Worm (Caenorhabditis elegans) whole organism, L2 larva: ENCODE data around the gene C35A5.10.

Source experiments
- C34F6.9 ChIP-seq: fragments of 150-350 bp; optimal IDR thresholded peaks from 2 replicates; lab custom pipeline; 2014; ENCODE audit warnings: missing biosample characterization, missing genetic modification characterization
- F13H6.1 ChIP-seq: sonication (generic microtip); optimal IDR thresholded peaks from 2 replicates; lab custom pipeline; 2016; ENCODE audit warnings: missing genetic modification characterization, missing compliant biosample characterization
- ZK546.5 ChIP-seq: sonication (generic microtip); optimal IDR thresholded peaks from 2 replicates; lab custom pipeline; 2017; ENCODE audit warnings: missing biosample characterization, missing genetic modification characterization
- ceh-16 ChIP-seq: fragments of 150-350 bp; optimal IDR thresholded peaks from 2 replicates; lab custom pipeline; 2014; ENCODE audit warnings: missing biosample characterization, missing genetic modification characterization
- ceh-82 ChIP-seq: fragments of 150-350 bp; optimal IDR thresholded peaks from 2 replicates; lab custom pipeline; 2014; ENCODE audit warnings: missing biosample characterization, missing genetic modification characterization
- dmd-4 ChIP-seq: sonication (generic microtip); optimal IDR thresholded peaks from 2 replicates; lab custom pipeline; 2017; ENCODE audit warnings: missing biosample characterization, missing genetic modification characterization
- elt-1 ChIP-seq: fragments of 150-350 bp; optimal IDR thresholded peaks from 2 replicates; lab custom pipeline; 2014; ENCODE audit warnings: missing biosample characterization, missing genetic modification characterization
- elt-3 ChIP-seq: sonication (generic microtip); optimal IDR thresholded peaks from 2 replicates; lab custom pipeline; 2017; ENCODE audit warnings: missing biosample characterization, missing genetic modification characterization
- fos-1 ChIP-seq: fragments of 150-350 bp; optimal IDR thresholded peaks from 2 replicates; lab custom pipeline; 2014; ENCODE audit warnings: missing biosample characterization, missing genetic modification characterization
- gmeb-1 ChIP-seq: fragments of 150-350 bp; optimal IDR thresholded peaks from 2 replicates; lab custom pipeline; 2014; ENCODE audit warnings: missing biosample characterization, missing genetic modification characterization
- lin-11 ChIP-seq: fragments of 150-350 bp; sonication (generic microtip); optimal IDR thresholded peaks from 2 replicates; lab custom pipeline; 2014; ENCODE audit warnings: missing biosample characterization, missing genetic modification characterization, inconsistent platforms, mixed read lengths
- lin-39 ChIP-seq: fragments of 150-350 bp; optimal IDR thresholded peaks from 2 replicates; lab custom pipeline; 2014; ENCODE audit warnings: missing biosample characterization, missing genetic modification reagents, missing genetic modification characterization
- lsy-2 ChIP-seq, 2 experiments: fragments of 150-350 bp in 1 of 2; sonication (generic microtip) in 1 of 2; optimal IDR thresholded peaks; 2 replicates each; lab custom pipeline; 2014 to 2017; ENCODE audit warnings: missing biosample characterization in 2 of 2, missing genetic modification characterization in 2 of 2
- mab-5 ChIP-seq: fragments of 150-350 bp; optimal IDR thresholded peaks from 2 replicates; lab custom pipeline; 2014; ENCODE audit warnings: missing biosample characterization, missing genetic modification characterization
- mdl-1 ChIP-seq, 2 experiments: fragments of 150-350 bp in 1 of 2; sonication (generic microtip) in 1 of 2; optimal IDR thresholded peaks; 2 replicates each; lab custom pipeline; 2017; ENCODE audit warnings: missing biosample characterization in 2 of 2, missing genetic modification characterization in 2 of 2
- nhr-10 ChIP-seq: sonication (generic microtip); optimal IDR thresholded peaks from 2 replicates; lab custom pipeline; 2017; ENCODE audit warnings: missing biosample characterization, missing genetic modification characterization
- nhr-11 ChIP-seq: fragments of 150-350 bp; optimal IDR thresholded peaks from 2 replicates; lab custom pipeline; 2014; ENCODE audit warnings: missing biosample characterization, missing genetic modification characterization
- nhr-129 ChIP-seq: fragments of 150-350 bp; optimal IDR thresholded peaks from 2 replicates; lab custom pipeline; 2014; ENCODE audit warnings: missing biosample characterization, missing genetic modification characterization
- nhr-21 ChIP-seq: fragments of 150-350 bp; optimal IDR thresholded peaks from 2 replicates; lab custom pipeline; 2014; ENCODE audit warnings: missing biosample characterization, missing genetic modification characterization
- nhr-23 ChIP-seq: fragments of 150-350 bp; optimal IDR thresholded peaks from 2 replicates; lab custom pipeline; 2014; ENCODE audit warnings: missing biosample characterization, missing genetic modification reagents, missing genetic modification characterization
- nhr-237 ChIP-seq: fragments of 150-350 bp; optimal IDR thresholded peaks from 2 replicates; lab custom pipeline; 2014; ENCODE audit warnings: missing biosample characterization, missing genetic modification characterization
- nhr-25 ChIP-seq: fragments of 150-350 bp; sonication (generic microtip); optimal IDR thresholded peaks from 3 replicates; lab custom pipeline; 2014; ENCODE audit warnings: missing biosample characterization, missing genetic modification characterization
- nhr-6 ChIP-seq: fragments of 150-350 bp; optimal IDR thresholded peaks from 2 replicates; lab custom pipeline; 2014; ENCODE audit warnings: missing biosample characterization, missing genetic modification characterization
- nhr-77 ChIP-seq: fragments of 150-350 bp; optimal IDR thresholded peaks from 2 replicates; lab custom pipeline; 2014; ENCODE audit warnings: missing biosample characterization, missing genetic modification characterization
- peb-1 ChIP-seq: fragments of 150-350 bp; optimal IDR thresholded peaks from 2 replicates; lab custom pipeline; 2014; ENCODE audit warnings: missing biosample characterization, missing genetic modification characterization
- skn-1 ChIP-seq: sonication (generic microtip); optimal IDR thresholded peaks from 2 replicates; lab custom pipeline; 2017; ENCODE audit warnings: missing biosample characterization, missing genetic modification characterization
- sma-3 ChIP-seq: sonication (generic microtip); optimal IDR thresholded peaks from 2 replicates; lab custom pipeline; 2016; ENCODE audit warnings: missing genetic modification reagents, missing genetic modification characterization, missing compliant biosample characterization
- sma-9 ChIP-seq, 2 experiments: fragments of 150-350 bp in 1 of 2; sonication (generic microtip) in 1 of 2; optimal IDR thresholded peaks; 2 replicates each; lab custom pipeline; 2014 to 2016; ENCODE audit warnings: missing genetic modification characterization in 2 of 2, mild to moderate bottlenecking in 1 of 2, missing biosample characterization in 1 of 2, missing compliant biosample characterization in 1 of 2, missing genetic modification reagents in 1 of 2, moderate library complexity in 1 of 2
- snpc-4 ChIP-seq: fragments of 150-350 bp; optimal IDR thresholded peaks from 2 replicates; lab custom pipeline; 2014; ENCODE audit warnings: missing biosample characterization, missing genetic modification characterization
- unc-39 ChIP-seq: fragments of 150-350 bp; optimal IDR thresholded peaks from 2 replicates; lab custom pipeline; 2014; ENCODE audit warnings: missing biosample characterization, missing genetic modification characterization
- unc-55 ChIP-seq: fragments of 150-350 bp; sonication (generic microtip); optimal IDR thresholded peaks from 3 replicates; lab custom pipeline; 2014; ENCODE audit warnings: missing biosample characterization, missing genetic modification reagents, missing genetic modification characterization
- unc-62 ChIP-seq: fragments of 150-350 bp; optimal IDR thresholded peaks from 2 replicates; lab custom pipeline; 2014; ENCODE audit warnings: missing biosample characterization, missing genetic modification reagents, missing genetic modification characterization
- ztf-1 ChIP-seq: fragments of 200-800 bp; sonication (Bioruptor generic); conservative IDR thresholded peaks from 2 replicates; pipeline ENCODE4 v1.3.6; 2022; ENCODE audit warnings: missing genetic modification characterization, missing compliant biosample characterization
- ztf-11 ChIP-seq: sonication (generic microtip); optimal IDR thresholded peaks from 2 replicates; lab custom pipeline; 2017; ENCODE audit warnings: missing biosample characterization, missing genetic modification characterization

Gene C35A5.10

ce11 chrV:10503893-10504292 is at the start of gene C35A5.10:
TSS of gene C35A5.10 (plus strand) at chrV:10504193.
- TF ChIP-seq ZK546.5 (no peak), lsy-2 (tag; optimal IDR thresholded peaks at IDR 0.05; lab: Kevin White, UChicago) (no peak), unc-62 (GFP tag; lab: Kevin White, UChicago) (no peak), nhr-77 (no peak), snpc-4 (tag; lab: Kevin White, UChicago) (no peak), F13H6.1 (no peak), unc-39 (no peak), dmd-4 (tag; lab: Kevin White, UChicago) (no peak), nhr-237 (tag; lab: Kevin White, UChicago) (no peak), nhr-11 (tag; lab: Kevin White, UChicago) (no peak), nhr-23 (tag; lab: Kevin White, UChicago) (no peak), mab-5 (tag; lab: Kevin White, UChicago) (no peak), C34F6.9 (tag; lab: Kevin White, UChicago) (no peak), nhr-10 (tag; lab: Kevin White, UChicago) (no peak), gmeb-1 (tag; lab: Kevin White, UChicago) (no peak), lin-11 (tag; lab: Kevin White, UChicago) (no peak), sma-3 (no peak), elt-3 (tag; lab: Kevin White, UChicago) (no peak)
- TF ChIP-seq, all 48 proteins: peak for 0

- no peak for TF ChIP-seq nhr-10 (tag; lab: Kevin White, UChicago)
- no peak for TF ChIP-seq peb-1 (tag; lab: Kevin White, UChicago)
- TF ChIP-seq nhr-129 (tag; lab: Kevin White, UChicago): no peak
Measured at ce11 chrV:10457247-10457646, 46.7 kb upstream of the C35A5.10 start, which contains the start of gene F22E12.1. TSS of gene F22E12.1 (minus strand) at chrV:10457347.

DNA sequence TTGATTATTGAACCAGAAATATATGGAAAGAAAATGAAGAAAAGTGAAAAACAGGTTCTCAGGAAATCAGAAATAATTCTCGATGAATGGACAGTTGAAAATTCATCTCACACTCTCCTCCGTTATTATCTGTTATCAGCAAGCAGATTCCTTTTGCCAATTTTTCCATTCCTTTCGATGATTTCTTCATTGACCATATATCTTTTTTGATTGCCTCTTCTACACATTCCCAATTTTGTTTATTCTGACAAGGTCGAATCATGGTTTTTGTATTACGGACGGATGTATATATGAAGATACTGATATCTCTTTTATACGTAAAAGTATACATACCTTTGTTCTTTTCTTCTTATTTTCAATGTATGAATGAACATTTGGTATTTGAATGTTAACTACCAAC is 43.3 kb upstream of the C35A5.10 start:
- TF ChIP-seq sma-3 (peak; percentile 10), nhr-6 (no peak), lin-39 (tag; lab: Kevin White, UChicago) (no peak), sma-9 (GFP tag; optimal IDR thresholded peaks at IDR 0.05; lab: Kevin White, UChicago) (peak; percentile 17), sma-9 (tag; optimal IDR thresholded peaks at IDR 0.05; lab: Kevin White, UChicago) (no peak), skn-1 (no peak), fos-1 (tag; lab: Kevin White, UChicago) (peak; percentile 2), nhr-21 (peak; percentile 25)
- TF ChIP-seq, all 48 proteins: peak for 4

DNA sequence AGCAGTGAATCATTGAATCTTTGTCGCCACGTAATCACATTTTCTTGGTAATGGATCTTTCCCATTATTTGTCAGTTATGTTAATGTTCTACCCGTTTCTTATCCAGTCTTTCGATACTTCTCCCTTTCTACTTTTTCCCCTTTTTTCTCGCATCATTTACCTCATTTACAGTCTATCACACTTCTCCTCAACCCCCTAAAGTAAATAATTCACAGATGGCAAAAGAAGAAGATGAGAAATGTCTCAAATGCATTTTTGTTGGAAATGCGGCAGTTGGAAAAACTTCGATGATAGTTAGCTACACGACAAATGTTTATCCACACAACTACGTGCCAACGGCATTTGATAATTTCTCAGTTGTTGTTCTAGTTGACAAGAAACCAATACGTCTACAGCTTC is 41.9 kb upstream of the C35A5.10 start, which contains the start of gene chw-1:
TSS of gene chw-1 (plus strand) at position 217 of the 400 bp plus-strand sequence.
- TF ChIP-seq ceh-82 (no peak), nhr-25 (tag; lab: Kevin White, UChicago) (peak; percentile 9), F13H6.1 (no peak), sma-3 (no peak), dmd-4 (tag; lab: Kevin White, UChicago) (no peak), mdl-1 (tag; optimal IDR thresholded peaks at IDR 0.05; lab: Kevin White, UChicago) (no peak)

DNA sequence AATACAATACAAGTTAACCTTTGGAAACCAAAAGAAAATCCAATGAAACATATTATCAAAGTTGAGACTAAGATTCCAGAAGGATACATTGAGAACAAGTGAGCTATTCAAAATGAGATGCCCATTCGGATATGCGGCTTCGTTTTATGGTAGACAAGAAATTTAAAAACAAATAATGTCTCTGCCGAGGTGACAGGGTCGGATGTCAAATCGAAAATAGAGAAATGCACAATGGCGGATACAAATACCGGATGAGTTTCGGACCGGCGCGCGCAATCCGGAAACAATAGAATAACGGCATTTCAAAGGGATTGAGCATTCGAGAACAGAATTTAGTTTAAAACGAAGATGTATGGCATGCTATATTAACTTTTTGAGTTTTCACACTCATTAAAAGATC is 40.7 kb upstream of the C35A5.10 start, which contains the start of gene F22E12.3:
TSS of gene F22E12.3 (minus strand) at position 101 of the 400 bp plus-strand sequence.
- no peak for TF ChIP-seq unc-55 (GFP tag; lab: Kevin White, UChicago)
- no peak for TF ChIP-seq sma-9 (GFP tag; optimal IDR thresholded peaks at IDR 0.05; lab: Kevin White, UChicago)
- TF ChIP-seq sma-9 (tag; optimal IDR thresholded peaks at IDR 0.05; lab: Kevin White, UChicago): no peak
- no peak for TF ChIP-seq mdl-1 (tag; optimal IDR thresholded peaks at IDR 0.05; lab: Kevin White, UChicago)
- no peak for TF ChIP-seq nhr-10 (tag; lab: Kevin White, UChicago)
- TF ChIP-seq lin-39 (tag; lab: Kevin White, UChicago): no peak
- no peak for TF ChIP-seq elt-1
- no peak for TF ChIP-seq ztf-11 (tag; lab: Kevin White, UChicago)
- TF ChIP-seq ztf-1: no peak
- no peak for TF ChIP-seq gmeb-1 (tag; lab: Kevin White, UChicago)

ce11 chrV:10464160-10464559 is 39.8 kb upstream of the C35A5.10 start:
- TF ChIP-seq gmeb-1 (tag; lab: Kevin White, UChicago): no peak
- TF ChIP-seq ceh-16 (tag; lab: Kevin White, UChicago): no peak
